Fruit fly (Drosophila melanogaster) whole organism, prepupa: ENCODE data around the gene sud1.

Experiments
- CG10631 ChIP-seq: fragments of 200-800 bp; sonication (Bioruptor generic); optimal IDR thresholded peaks from 2 replicates; lab custom pipeline; 2016; ENCODE audit warnings: missing biosample characterization, missing genetic modification characterization
- CG10669 ChIP-seq: fragments of 200-800 bp; sonication (Bioruptor generic); optimal IDR thresholded peaks from 3 replicates; lab custom pipeline; 2018; ENCODE audit warnings: missing biosample characterization, mild to moderate bottlenecking, missing genetic modification characterization, moderate library complexity
- CG11294 ChIP-seq: fragments of 200-800 bp; sonication (Bioruptor generic); IDR thresholded peaks from 2 replicates; pipeline ENCODE4 v1.3.6; 2022; ENCODE audit warnings: missing biosample characterization, missing genetic modification characterization
- CG11762 ChIP-seq: fragments of 200-800 bp; sonication (Bioruptor generic); optimal IDR thresholded peaks from 3 replicates; lab custom pipeline; 2016; ENCODE audit warnings: missing biosample characterization, missing genetic modification characterization; ENCODE audit not compliant: insufficient read depth
- CG11902 ChIP-seq: fragments of 200-800 bp; sonication (Bioruptor generic); optimal IDR thresholded peaks from 3 replicates; lab custom pipeline; 2016; ENCODE audit warnings: missing biosample characterization, missing genetic modification characterization
- CG15336 ChIP-seq: fragments of 200-800 bp; sonication (Bioruptor generic); IDR thresholded peaks from 2 replicates; pipeline ENCODE4 v1.3.6; 2022; ENCODE audit warnings: missing biosample characterization, missing genetic modification characterization
- CG1621 ChIP-seq: fragments of 200-800 bp; sonication (Bioruptor generic); optimal IDR thresholded peaks from 3 replicates; lab custom pipeline; 2018; ENCODE audit warnings: missing biosample characterization, mild to moderate bottlenecking, missing genetic modification characterization
- CG16779 ChIP-seq: fragments of 200-800 bp; sonication (Bioruptor generic); optimal IDR thresholded peaks from 3 replicates; lab custom pipeline; 2017; ENCODE audit warnings: missing biosample characterization, mild to moderate bottlenecking, missing genetic modification characterization
- CG3032 ChIP-seq: fragments of 200-800 bp; optimal IDR thresholded peaks from 2 replicates; lab custom pipeline; 2019; ENCODE audit warnings: missing biosample characterization, mild to moderate bottlenecking, missing genetic modification characterization, moderate library complexity
- CG31627 ChIP-seq: fragments of 200-800 bp; sonication (Bioruptor generic); optimal IDR thresholded peaks from 3 replicates; lab custom pipeline; 2016; ENCODE audit warnings: missing biosample characterization, missing genetic modification characterization
- CG32006 ChIP-seq: fragments of 200-800 bp; sonication (Bioruptor generic); optimal IDR thresholded peaks from 3 replicates; lab custom pipeline; 2017; ENCODE audit warnings: missing biosample characterization, mild to moderate bottlenecking, missing genetic modification characterization
- CG3919 ChIP-seq: fragments of 200-800 bp; sonication (Bioruptor generic); optimal IDR thresholded peaks from 3 replicates; lab custom pipeline; 2016; ENCODE audit warnings: missing biosample characterization, missing genetic modification characterization
- CG4318 ChIP-seq: fragments of 200-800 bp; sonication (Bioruptor generic); optimal IDR thresholded peaks from 3 replicates; lab custom pipeline; 2017; ENCODE audit warnings: missing biosample characterization, mild to moderate bottlenecking, missing genetic modification characterization
- CG6163 ChIP-seq: fragments of 200-800 bp; sonication (Bioruptor generic); IDR thresholded peaks from 3 replicates; pipeline ENCODE4 v1.3.6; 2022; ENCODE audit warnings: missing biosample characterization, missing genetic modification characterization
- CG6792 ChIP-seq: fragments of 200-800 bp; sonication (Bioruptor generic); optimal IDR thresholded peaks from 3 replicates; lab custom pipeline; 2016; ENCODE audit warnings: missing biosample characterization, missing genetic modification characterization
- CG6808 ChIP-seq: fragments of 200-800 bp; sonication (Bioruptor generic); optimal IDR thresholded peaks from 3 replicates; lab custom pipeline; 2017; ENCODE audit warnings: missing biosample characterization, missing genetic modification characterization, mild to moderate bottlenecking, moderate library complexity, missing genetic modification reagents
- CG6854 ChIP-seq: fragments of 200-800 bp; sonication (Bioruptor generic); optimal IDR thresholded peaks from 2 replicates; lab custom pipeline; 2017; ENCODE audit warnings: missing biosample characterization, mild to moderate bottlenecking, missing genetic modification characterization
- CG8119 ChIP-seq: fragments of 200-800 bp; sonication (Bioruptor generic); IDR thresholded peaks from 3 replicates; pipeline ENCODE4 v1.3.6; 2022; ENCODE audit warnings: missing biosample characterization, missing genetic modification characterization
- CG8319 ChIP-seq: fragments of 200-800 bp; sonication (Bioruptor generic); optimal IDR thresholded peaks from 3 replicates; lab custom pipeline; 2016; ENCODE audit warnings: missing biosample characterization, missing genetic modification characterization
- Eip75B ChIP-seq: fragments of 200-800 bp; sonication (Bioruptor generic); optimal IDR thresholded peaks from 3 replicates; lab custom pipeline; 2016; ENCODE audit warnings: missing biosample characterization, missing genetic modification characterization
- Eip78C ChIP-seq: fragments of 200-800 bp; sonication (Bioruptor generic); peaks from one replicate; lab custom pipeline; 2016; ENCODE audit warnings: missing biosample characterization, missing genetic modification characterization
- Ets21C ChIP-seq: fragments of 200-800 bp; sonication (Bioruptor generic); optimal IDR thresholded peaks from 3 replicates; lab custom pipeline; 2016; ENCODE audit warnings: missing biosample characterization, missing genetic modification characterization
- Ets96B ChIP-seq: fragments of 200-800 bp; optimal IDR thresholded peaks from 2 replicates; lab custom pipeline; 2019; ENCODE audit warnings: missing biosample characterization, mild to moderate bottlenecking, missing genetic modification characterization, moderate library complexity
- Hr38 ChIP-seq: sonication (Bioruptor generic); optimal IDR thresholded peaks from 2 replicates; lab custom pipeline; 2016; ENCODE audit warnings: missing biosample characterization, missing genetic modification characterization
- Hr4 ChIP-seq: fragments of 200-800 bp; sonication (Bioruptor generic); optimal IDR thresholded peaks from 3 replicates; lab custom pipeline; 2016; ENCODE audit warnings: missing biosample characterization, missing genetic modification characterization
- Lpt ChIP-seq: fragments of 200-800 bp; sonication (Bioruptor generic); optimal IDR thresholded peaks from 3 replicates; lab custom pipeline; 2016; ENCODE audit warnings: missing biosample characterization, missing genetic modification characterization
- Met ChIP-seq: fragments of 200-800 bp; sonication (Bioruptor generic); optimal IDR thresholded peaks from 3 replicates; lab custom pipeline; 2016; ENCODE audit warnings: missing biosample characterization, missing genetic modification characterization
- OdsH ChIP-seq: fragments of 200-800 bp; sonication (Bioruptor generic); optimal IDR thresholded peaks from 3 replicates; lab custom pipeline; 2016; ENCODE audit warnings: missing biosample characterization, missing genetic modification characterization
- Smox ChIP-seq: fragments of 200-800 bp; sonication (Bioruptor generic); optimal IDR thresholded peaks from 3 replicates; lab custom pipeline; 2016; ENCODE audit warnings: missing biosample characterization, missing genetic modification characterization
- Sox102F ChIP-seq: fragments of 200-800 bp; sonication (Bioruptor generic); optimal IDR thresholded peaks from 2 replicates; lab custom pipeline; 2016; ENCODE audit warnings: missing biosample characterization, mild to moderate bottlenecking, missing genetic modification characterization
- Sox14 ChIP-seq: fragments of 200-800 bp; sonication (Bioruptor generic); optimal IDR thresholded peaks from 3 replicates; lab custom pipeline; 2016; ENCODE audit warnings: missing biosample characterization, missing genetic modification characterization
- Sox15 ChIP-seq: fragments of 200-800 bp; sonication (Bioruptor generic); optimal IDR thresholded peaks from 3 replicates; lab custom pipeline; 2016; ENCODE audit warnings: missing biosample characterization, missing genetic modification characterization
- achi ChIP-seq: fragments of 200-800 bp; sonication (Bioruptor generic); optimal IDR thresholded peaks from 3 replicates; lab custom pipeline; 2016; ENCODE audit warnings: missing biosample characterization, missing genetic modification characterization
- acj6 ChIP-seq: fragments of 200-800 bp; sonication (Bioruptor generic); optimal IDR thresholded peaks from 3 replicates; lab custom pipeline; 2016; ENCODE audit warnings: missing biosample characterization, missing genetic modification characterization
- cyc ChIP-seq: fragments of 200-800 bp; sonication (Bioruptor generic); optimal IDR thresholded peaks from 3 replicates; lab custom pipeline; 2016; ENCODE audit warnings: missing biosample characterization, missing genetic modification characterization
- dsx ChIP-seq: fragments of 200-800 bp; optimal IDR thresholded peaks from 3 replicates; lab custom pipeline; 2019; ENCODE audit warnings: missing biosample characterization, mild to moderate bottlenecking, missing genetic modification characterization, moderate library complexity; ENCODE audit not compliant: poor library complexity, severe bottlenecking
- esn ChIP-seq: fragments of 200-800 bp; sonication (Bioruptor generic); optimal IDR thresholded peaks from 2 replicates; lab custom pipeline; 2016; ENCODE audit warnings: missing biosample characterization, mild to moderate bottlenecking, missing genetic modification characterization, moderate library complexity
- fd59A ChIP-seq: fragments of 200-800 bp; sonication (Bioruptor generic); optimal IDR thresholded peaks from 2 replicates; lab custom pipeline; 2017; ENCODE audit warnings: missing biosample characterization, mild to moderate bottlenecking, missing genetic modification characterization, missing genetic modification reagents
- fd85E ChIP-seq: fragments of 200-800 bp; sonication (Bioruptor generic); optimal IDR thresholded peaks from 3 replicates; lab custom pipeline; 2016; ENCODE audit warnings: missing biosample characterization, missing genetic modification characterization
- fkh ChIP-seq: fragments of 200-800 bp; sonication (Bioruptor generic); optimal IDR thresholded peaks from 3 replicates; lab custom pipeline; 2017; ENCODE audit warnings: missing biosample characterization, mild to moderate bottlenecking, missing genetic modification characterization, moderate library complexity
- lz ChIP-seq: fragments of 200-800 bp; sonication (Bioruptor generic); optimal IDR thresholded peaks from 3 replicates; lab custom pipeline; 2016; ENCODE audit warnings: missing biosample characterization, missing genetic modification characterization
- net ChIP-seq: fragments of 200-800 bp; sonication (Bioruptor generic); optimal IDR thresholded peaks from 3 replicates; lab custom pipeline; 2016; ENCODE audit warnings: missing biosample characterization, missing genetic modification characterization
- pdm3 ChIP-seq: fragments of 200-800 bp; sonication (Bioruptor generic); optimal IDR thresholded peaks from 3 replicates; lab custom pipeline; 2016; ENCODE audit warnings: missing biosample characterization, missing genetic modification characterization
- salr ChIP-seq, 2 experiments: fragments of 200-800 bp; sonication (Bioruptor generic); optimal IDR thresholded peaks; 3 replicates each; lab custom pipeline; 2016 to 2018; ENCODE audit warnings: missing biosample characterization in 2 of 2, missing genetic modification characterization in 2 of 2, mild to moderate bottlenecking in 1 of 2
- spab ChIP-seq: fragments of 200-800 bp; sonication (Bioruptor generic); optimal IDR thresholded peaks from 2 replicates; lab custom pipeline; 2017; ENCODE audit warnings: missing biosample characterization, mild to moderate bottlenecking, missing genetic modification characterization, missing genetic modification reagents
- ss ChIP-seq, 2 experiments: fragments of 200-800 bp; sonication (Bioruptor generic); optimal IDR thresholded peaks; 2 replicates in 1 of 2; 3 replicates in 1 of 2; lab custom pipeline; 2017 to 2018; ENCODE audit warnings: mild to moderate bottlenecking in 2 of 2, missing biosample characterization in 2 of 2, missing genetic modification characterization in 2 of 2, moderate library complexity in 1 of 2
- svp ChIP-seq: fragments of 200-800 bp; sonication (Bioruptor generic); peaks from one replicate; lab custom pipeline; 2016; ENCODE audit warnings: missing biosample characterization, missing genetic modification characterization
- topi ChIP-seq: fragments of 200-800 bp; sonication (Bioruptor generic); optimal IDR thresholded peaks from 3 replicates; lab custom pipeline; 2016; ENCODE audit warnings: missing biosample characterization, missing genetic modification characterization
- vri ChIP-seq: fragments of 200-800 bp; sonication (Bioruptor generic); optimal IDR thresholded peaks from 3 replicates; lab custom pipeline; 2016; ENCODE audit warnings: missing biosample characterization, mild to moderate bottlenecking, missing genetic modification characterization

sud1 gene

DNA sequence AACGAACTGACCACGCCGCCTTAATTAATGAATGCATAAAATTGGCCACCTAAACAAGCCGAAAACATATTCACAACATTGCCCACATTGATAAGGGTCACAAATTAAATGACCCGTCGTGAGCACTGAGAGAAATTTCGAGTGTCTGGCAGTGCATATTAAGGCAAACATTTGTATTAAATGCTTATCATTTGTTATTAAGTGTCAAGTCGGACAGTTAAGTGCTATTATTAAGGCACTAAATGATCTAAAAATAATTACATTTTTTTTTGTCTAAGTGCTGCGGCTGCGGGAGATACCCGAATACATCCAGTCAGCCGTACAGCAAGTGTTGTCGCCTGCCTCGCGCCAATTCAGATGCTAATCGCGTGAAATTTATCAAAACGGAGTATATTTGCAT, 44.8 kb upstream of the sud1 start (continued):
- TF ChIP-seq dsx (no peak), CG6808 (GFP tag; lab: Kevin White, UChicago) (no peak), acj6 (GFP tag; lab: Kevin White, UChicago) (peak; percentile 22), spab (GFP tag; lab: Kevin White, UChicago) (no peak), CG8319 (GFP tag; lab: Kevin White, UChicago) (no peak), CG8119 (GFP tag; lab: Robert Waterston, UW) (no peak), pdm3 (GFP tag; lab: Kevin White, UChicago) (peak; percentile 32), CG11902 (GFP tag; lab: Kevin White, UChicago) (peak; percentile 23), CG11294 (no peak), topi (GFP tag; lab: Kevin White, UChicago) (peak; percentile 53), cyc (GFP tag; lab: Kevin White, UChicago) (peak; percentile 59), CG6792 (GFP tag; lab: Kevin White, UChicago) (peak; percentile 34), OdsH (GFP tag; lab: Kevin White, UChicago) (peak; percentile 32), Ets21C (peak; percentile 37), lz (peak; percentile 45), fd59A (no peak), CG31627 (GFP tag; lab: Kevin White, UChicago) (peak; percentile 63), vri (GFP tag; lab: Kevin White, UChicago) (peak; percentile 38), Hr4 (GFP tag; lab: Kevin White, UChicago) (peak; percentile 18)
- TF ChIP-seq, all 60 proteins: peak for 25

DNA sequence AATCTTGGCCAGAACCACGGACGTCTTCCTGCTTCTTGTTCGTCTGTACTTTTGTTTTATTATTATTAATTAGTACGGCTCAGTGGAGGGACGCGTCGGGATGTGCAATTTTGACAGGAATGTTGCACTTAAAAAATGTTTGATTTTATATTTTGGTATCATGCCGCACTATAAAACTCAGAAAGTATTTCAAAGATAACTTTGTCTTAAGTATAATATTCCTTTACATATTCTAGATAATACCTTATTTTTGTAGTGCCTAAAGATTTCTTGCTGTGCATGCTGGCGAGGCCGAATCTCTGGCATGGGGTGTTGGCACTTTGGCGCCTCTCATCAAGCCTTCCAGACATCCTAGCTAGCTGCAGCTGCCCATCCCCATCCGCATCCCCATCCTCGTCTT, 35.5 kb upstream of the sud1 start:
- TF ChIP-seq net (GFP tag; lab: Kevin White, UChicago): no peak
- no peak for TF ChIP-seq CG4318 (GFP tag; lab: Kevin White, UChicago)
- TF ChIP-seq CG10631 (GFP tag; lab: Kevin White, UChicago): peak; percentile 44
- no peak for TF ChIP-seq Sox102F
- TF ChIP-seq CG8319 (GFP tag; lab: Kevin White, UChicago): no peak
- TF ChIP-seq pdm3 (GFP tag; lab: Kevin White, UChicago): no peak
- peak; percentile 58 for TF ChIP-seq CG10669
- peak; percentile 24 to 51 for TF ChIP-seq ss (GFP tag; optimal IDR thresholded peaks at IDR 0.05; lab: Kevin White, UChicago)
- TF ChIP-seq fkh: no peak
- no peak for TF ChIP-seq vri (GFP tag; lab: Kevin White, UChicago)
- no peak for TF ChIP-seq Lpt (GFP tag; lab: Kevin White, UChicago)
- TF ChIP-seq salr (GFP tag; optimal IDR thresholded peaks at IDR 0.05; lab: Kevin White, UChicago): no peak
- peak; percentile 22 for TF ChIP-seq Eip75B (GFP tag; lab: Kevin White, UChicago)
- no peak for TF ChIP-seq Sox15 (GFP tag; lab: Kevin White, UChicago)
- no peak for TF ChIP-seq CG6792 (GFP tag; lab: Kevin White, UChicago)
- peak; percentile 75 for TF ChIP-seq Eip78C (GFP tag; lab: Kevin White, UChicago)
- no peak for TF ChIP-seq CG6854 (GFP tag; lab: Kevin White, UChicago)
- no peak for TF ChIP-seq CG32006
- peak; percentile 56 for TF ChIP-seq fd59A
- no peak for TF ChIP-seq CG11294
- peak; percentile 13 for TF ChIP-seq CG3919 (GFP tag; lab: Kevin White, UChicago)
- TF ChIP-seq CG8119 (GFP tag; lab: Robert Waterston, UW): no peak
- TF ChIP-seq CG15336 (GFP tag; lab: Robert Waterston, UW): no peak
- peak; percentile 9 for TF ChIP-seq Sox14 (GFP tag; lab: Kevin White, UChicago)
- TF ChIP-seq Smox (GFP tag; lab: Kevin White, UChicago): no peak
- peak; percentile 67 for TF ChIP-seq CG6808 (GFP tag; lab: Kevin White, UChicago)
- TF ChIP-seq Hr38 (GFP tag; lab: Kevin White, UChicago): no peak
- TF ChIP-seq Hr4 (GFP tag; lab: Kevin White, UChicago): no peak
- no peak for TF ChIP-seq CG16779 (tag; lab: Kevin White, UChicago)
- TF ChIP-seq svp (GFP tag; lab: Kevin White, UChicago): no peak
- TF ChIP-seq Ets96B (tag; lab: Kevin White, UChicago): peak; percentile 71
- TF ChIP-seq Ets21C: no peak
- no peak for TF ChIP-seq CG6163 (GFP tag; lab: Robert Waterston, UW)
- peak; percentile 73 for TF ChIP-seq CG3032 (tag; lab: Kevin White, UChicago)
- peak; percentile 46 for TF ChIP-seq CG1621 (tag; lab: Kevin White, UChicago)
- peak; percentile 57 for TF ChIP-seq dsx
- no peak for TF ChIP-seq fd85E (GFP tag; lab: Kevin White, UChicago)
- no peak for TF ChIP-seq lz
- TF ChIP-seq esn (GFP tag; lab: Kevin White, UChicago): no peak
- TF ChIP-seq achi (GFP tag; lab: Kevin White, UChicago): peak; percentile 15
- no peak for TF ChIP-seq topi (GFP tag; lab: Kevin White, UChicago)
- no peak for TF ChIP-seq CG11762 (GFP tag; lab: Kevin White, UChicago)
- no peak for TF ChIP-seq Met
